Worm (Caenorhabditis elegans): ENCODE data around the gene T22E5.1.

ce11 chrX:6412575-6412974 is at the start of gene T22E5.1:
- TF ChIP-seq lin-13 (GFP tag; optimal IDR thresholded peaks at IDR 0.05): no peak
- TF ChIP-seq unc-62 (GFP tag; optimal IDR thresholded peaks at IDR 0.05): no peak
- TF ChIP-seq sup-37 (GFP tag; optimal IDR thresholded peaks at IDR 0.05): no peak
- TF ChIP-seq fos-1 (tag; optimal IDR thresholded peaks at IDR 0.05): no peak
- TF ChIP-seq dpl-1 (GFP tag; optimal IDR thresholded peaks at IDR 0.05): no peak
- TF ChIP-seq egl-27 (tag; optimal IDR thresholded peaks at IDR 0.05): no peak
- TF ChIP-seq ztf-4 (tag; optimal IDR thresholded peaks at IDR 0.05): no peak
- no peak for TF ChIP-seq lin-35 (GFP tag; optimal IDR thresholded peaks at IDR 0.05)
- no peak for TF ChIP-seq aly-2 (tag; optimal IDR thresholded peaks at IDR 0.05)
